Worm (Caenorhabditis elegans) whole organism, young adult: ENCODE results near the gene acdh-10.

Experiments used
- B0336.3 ChIP-seq: fragments of 200-800 bp; sonication (Bioruptor generic); IDR thresholded peaks from 2 replicates; pipeline ENCODE4 v1.3.6; 2022; ENCODE audit warnings: missing genetic modification characterization, missing compliant biosample characterization
- Y53F4B.3 ChIP-seq: fragments of 200-800 bp; sonication (Bioruptor generic); IDR thresholded peaks from 2 replicates; pipeline ENCODE4 v1.3.6; 2022; ENCODE audit warnings: missing genetic modification reagents, missing genetic modification characterization, missing compliant biosample characterization
- Y56A3A.18 ChIP-seq: fragments of 200-800 bp; sonication (Bioruptor generic); IDR thresholded peaks from 2 replicates; pipeline ENCODE4 v1.3.6; 2022; ENCODE audit warnings: missing genetic modification reagents, missing genetic modification characterization, missing compliant biosample characterization
- die-1 ChIP-seq: sonication (generic microtip); optimal IDR thresholded peaks from 2 replicates; lab custom pipeline; 2016; ENCODE audit warnings: missing genotype, mild to moderate bottlenecking, missing genetic modification characterization, missing compliant biosample characterization
- dpl-1 ChIP-seq: fragments of 150-350 bp; optimal IDR thresholded peaks from 2 replicates; lab custom pipeline; 2014; ENCODE audit warnings: missing biosample characterization, missing genetic modification reagents, missing genetic modification characterization
- egl-18 ChIP-seq: fragments of 200-800 bp; sonication (Bioruptor generic); IDR thresholded peaks from 2 replicates; pipeline ENCODE4 v1.3.6; 2022; ENCODE audit warnings: missing genetic modification reagents, missing genetic modification characterization, missing compliant biosample characterization
- lsl-1 ChIP-seq: fragments of 200-800 bp; sonication (Bioruptor generic); optimal IDR thresholded peaks from 2 replicates; lab custom pipeline; 2018; ENCODE audit warnings: mild to moderate bottlenecking, missing genetic modification characterization, moderate library complexity, missing compliant biosample characterization
- nhr-90 ChIP-seq: sonication (generic microtip); optimal IDR thresholded peaks from 2 replicates; lab custom pipeline; 2016; ENCODE audit warnings: missing genotype, mild to moderate bottlenecking, missing genetic modification characterization, missing compliant biosample characterization
- somi-1 ChIP-seq: fragments of 200-800 bp; sonication (Bioruptor generic); optimal IDR thresholded peaks from 2 replicates; lab custom pipeline; 2018; ENCODE audit warnings: mild to moderate bottlenecking, missing genetic modification characterization, missing compliant biosample characterization
- unc-130 ChIP-seq: sonication (generic microtip); optimal IDR thresholded peaks from 2 replicates; lab custom pipeline; 2016; ENCODE audit warnings: missing genetic modification reagents, missing genetic modification characterization, missing compliant biosample characterization
- unc-62 ChIP-seq: fragments of 150-350 bp; optimal IDR thresholded peaks from 2 replicates; lab custom pipeline; 2014; ENCODE audit warnings: missing biosample characterization, missing genetic modification reagents, missing genetic modification characterization
- ztf-26 ChIP-seq: sonication (generic microtip); optimal IDR thresholded peaks from 2 replicates; lab custom pipeline; 2017; ENCODE audit warnings: missing genetic modification characterization, missing compliant biosample characterization

DNA sequence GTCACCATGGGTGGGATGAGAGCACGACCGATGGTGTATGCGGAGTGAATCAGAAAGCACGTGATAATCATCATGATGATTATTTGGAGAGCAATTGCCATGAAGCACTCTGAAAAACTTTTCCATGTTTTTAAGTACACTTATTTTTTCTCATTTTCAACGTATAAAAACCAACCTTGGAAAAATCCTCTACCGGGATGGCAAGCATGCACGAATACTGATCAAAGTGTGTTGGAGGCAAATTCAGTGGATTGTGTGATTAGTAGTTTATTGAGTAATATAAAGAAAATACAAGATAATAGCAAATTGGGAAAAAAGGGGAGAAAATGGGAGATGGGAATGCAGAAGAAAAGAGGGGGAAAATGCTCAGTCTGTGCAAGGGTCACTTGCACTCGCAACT lies 22.7 kb upstream of the acdh-10 start, which contains the start of gene T25G12.11:
- TF ChIP-seq ztf-26 (tag; lab: Kevin White, UChicago): no peak
- TF ChIP-seq unc-130: no peak
- TF ChIP-seq somi-1: no peak
- no peak for TF ChIP-seq Y56A3A.18 (GFP tag; lab: Robert Waterston, UW)
- no peak for TF ChIP-seq Y53F4B.3 (GFP tag; lab: Robert Waterston, UW)
- no peak for TF ChIP-seq B0336.3
- no peak for TF ChIP-seq dpl-1 (GFP tag; lab: Kevin White, UChicago)
- TF ChIP-seq die-1 (tag; lab: Kevin White, UChicago): no peak
- no peak for TF ChIP-seq lsl-1
- TF ChIP-seq egl-18: no peak
- TF ChIP-seq nhr-90 (tag; lab: Kevin White, UChicago): no peak
- no peak for TF ChIP-seq unc-62 (GFP tag; lab: Kevin White, UChicago)
